Worm (Caenorhabditis elegans) whole organism, midembryonic: ENCODE data around the gene acr-2.

ENCODE experiments used
- T22C8.4 ChIP-seq: fragments of 200-800 bp; sonication (Bioruptor generic); IDR thresholded peaks from 2 replicates; pipeline ENCODE4 v1.3.6; 2022; ENCODE audit warnings: missing genetic modification characterization, missing compliant biosample characterization
- cog-1 ChIP-seq: sonication (generic microtip); optimal IDR thresholded peaks from 2 replicates; lab custom pipeline; 2016; ENCODE audit warnings: missing genetic modification characterization, missing compliant biosample characterization
- flt-1 ChIP-seq: fragments of 200-800 bp; sonication (Bioruptor generic); IDR thresholded peaks from 2 replicates; pipeline ENCODE4 v1.3.6; 2022; ENCODE audit warnings: missing genetic modification characterization, missing compliant biosample characterization
- klf-2 ChIP-seq: fragments of 200-800 bp; sonication (Bioruptor generic); conservative IDR thresholded peaks from 2 replicates; pipeline ENCODE4 v1.3.6; 2022; ENCODE audit warnings: missing genetic modification reagents, missing genetic modification characterization, missing compliant biosample characterization
- med-1 ChIP-seq: sonication (generic microtip); optimal IDR thresholded peaks from 2 replicates; lab custom pipeline; 2017; ENCODE audit warnings: missing genetic modification characterization, mild to moderate bottlenecking, missing compliant biosample characterization, antibody characterized with exemption, missing genetic modification reagents; ENCODE audit not compliant: insufficient read depth
- ref-1 ChIP-seq: fragments of 200-800 bp; sonication (Bioruptor generic); conservative IDR thresholded peaks from 2 replicates; pipeline ENCODE4 v1.3.6; 2022; ENCODE audit warnings: missing genetic modification reagents, missing genetic modification characterization, missing compliant biosample characterization
- tab-1 ChIP-seq: fragments of 200-800 bp; sonication (Bioruptor generic); IDR thresholded peaks from 2 replicates; pipeline ENCODE4 v1.3.6; 2022; ENCODE audit warnings: missing genetic modification characterization, missing compliant biosample characterization
- ztf-23 ChIP-seq: fragments of 200-800 bp; sonication (Bioruptor generic); IDR thresholded peaks from 2 replicates; pipeline ENCODE4 v1.3.6; 2022; ENCODE audit warnings: missing genetic modification reagents, missing genetic modification characterization, missing compliant biosample characterization
- ztf-29 ChIP-seq: fragments of 200-800 bp; sonication (Bioruptor generic); IDR thresholded peaks from 2 replicates; pipeline ENCODE4 v1.3.6; 2022; ENCODE audit warnings: missing genetic modification reagents, missing genetic modification characterization, missing compliant biosample characterization

- TF ChIP-seq ztf-23 (GFP tag; lab: Robert Waterston, UW) (no peak), ztf-29 (GFP tag; lab: Robert Waterston, UW) (no peak), cog-1 (tag; lab: Kevin White, UChicago) (no peak), flt-1 (GFP tag; lab: Robert Waterston, UW) (no peak), med-1 (GFP tag; lab: Kevin White, UChicago) (no peak), tab-1 (GFP tag; lab: Robert Waterston, UW) (no peak), klf-2 (no peak), ref-1 (no peak), T22C8.4 (GFP tag; lab: Robert Waterston, UW) (no peak)
Measured at ce11 chrX:6739034-6740008, 37.0 kb downstream of the acr-2 start.
